Worm (Caenorhabditis elegans) whole organism, late embryonic: ENCODE data around the gene F44G4.1.

Experiments
- F13H6.1 ChIP-seq: sonication (generic microtip); optimal IDR thresholded peaks from 2 replicates; lab custom pipeline; 2016; ENCODE audit warnings: missing genetic modification characterization, missing compliant biosample characterization
- K09A11.1 ChIP-seq: sonication (generic microtip); optimal IDR thresholded peaks from 2 replicates; lab custom pipeline; 2017; ENCODE audit warnings: antibody characterized with exemption, mild to moderate bottlenecking, missing genetic modification characterization, missing compliant biosample characterization; ENCODE audit not compliant: insufficient read depth
- ahr-1 ChIP-seq: sonication (generic microtip); optimal IDR thresholded peaks from 2 replicates; lab custom pipeline; 2016; ENCODE audit warnings: missing genetic modification characterization, missing compliant biosample characterization
- ceh-19 ChIP-seq: fragments of 200-800 bp; sonication (Bioruptor generic); optimal IDR thresholded peaks from 2 replicates; lab custom pipeline; 2018; ENCODE audit warnings: mild to moderate bottlenecking, missing genetic modification characterization, missing compliant biosample characterization
- ceh-22 ChIP-seq: sonication (generic microtip); optimal IDR thresholded peaks from 2 replicates; lab custom pipeline; 2017; ENCODE audit warnings: missing biosample characterization, missing genetic modification characterization
- ceh-45 ChIP-seq: fragments of 200-800 bp; sonication (Bioruptor generic); IDR thresholded peaks from 2 replicates; pipeline ENCODE4 v1.3.6; 2022; ENCODE audit warnings: missing genetic modification reagents, missing genetic modification characterization, missing compliant biosample characterization
- gmeb-2 ChIP-seq: sonication (generic microtip); optimal IDR thresholded peaks from 2 replicates; lab custom pipeline; 2016; ENCODE audit warnings: missing genetic modification characterization, inconsistent platforms, missing compliant biosample characterization
- hlh-13 ChIP-seq: fragments of 200-800 bp; sonication (Bioruptor generic); optimal IDR thresholded peaks from 2 replicates; lab custom pipeline; 2018; ENCODE audit warnings: mild to moderate bottlenecking, missing genetic modification characterization, missing compliant biosample characterization
- lin-11 ChIP-seq: fragments of 200-800 bp; sonication (Bioruptor generic); optimal IDR thresholded peaks from 2 replicates; lab custom pipeline; 2018; ENCODE audit warnings: mild to moderate bottlenecking, missing genetic modification characterization, missing compliant biosample characterization
- nfya-1 ChIP-seq: sonication (generic microtip); optimal IDR thresholded peaks from 2 replicates; lab custom pipeline; 2017; ENCODE audit warnings: missing genetic modification characterization, mild to moderate bottlenecking, missing compliant biosample characterization, antibody characterized with exemption, moderate library complexity
- nhr-11 ChIP-seq: fragments of 150-350 bp; optimal IDR thresholded peaks from 2 replicates; lab custom pipeline; 2014; ENCODE audit warnings: missing biosample characterization, missing genetic modification characterization
- pat-9 ChIP-seq: fragments of 200-800 bp; sonication (Bioruptor generic); optimal IDR thresholded peaks from 2 replicates; lab custom pipeline; 2018; ENCODE audit warnings: mild to moderate bottlenecking, missing genetic modification characterization, moderate library complexity, missing compliant biosample characterization
- tbx-2 ChIP-seq: sonication (generic microtip); optimal IDR thresholded peaks from 2 replicates; lab custom pipeline; 2016; ENCODE audit warnings: missing genetic modification characterization, missing compliant biosample characterization

ce11 chrII:8990267-8990666 is 4.2 kb upstream of the F44G4.1 start:
- no peak for TF ChIP-seq hlh-13 (GFP tag; lab: Kevin White, UChicago)
- no peak for TF ChIP-seq ahr-1 (tag; lab: Kevin White, UChicago)
- no peak for TF ChIP-seq lin-11 (tag; lab: Kevin White, UChicago)
- TF ChIP-seq K09A11.1: no peak
- TF ChIP-seq ceh-19 (GFP tag; lab: Kevin White, UChicago): no peak
- no peak for TF ChIP-seq F13H6.1
- TF ChIP-seq gmeb-2 (tag; lab: Kevin White, UChicago): no peak
- TF ChIP-seq ceh-45 (GFP tag; lab: Robert Waterston, UW): no peak
- no peak for TF ChIP-seq tbx-2 (tag; lab: Kevin White, UChicago)
- no peak for TF ChIP-seq nhr-11
- no peak for TF ChIP-seq ceh-22 (tag; lab: Kevin White, UChicago)
- TF ChIP-seq pat-9 (tag; lab: Kevin White, UChicago): no peak
- no peak for TF ChIP-seq nfya-1
